Worm (Caenorhabditis elegans): ENCODE data around the gene sgt-1.

Gene sgt-1

ce11 chrII:4941541-4942206 lies 38.1 kb upstream of the sgt-1 start, which contains the start of gene ZK546.19:
ZK546.19 (plus strand) TSS chrII:4941726.
- TF ChIP-seq nhr-28 (tag; optimal IDR thresholded peaks at IDR 0.05) (no peak), bed-3 (GFP tag; optimal IDR thresholded peaks at IDR 0.05) (no peak), ces-1 (GFP tag; optimal IDR thresholded peaks at IDR 0.05) (peak; percentile 30), nhr-237 (tag; optimal IDR thresholded peaks at IDR 0.05) (no peak), tbx-8 (GFP tag; optimal IDR thresholded peaks at IDR 0.05) (no peak), ceh-83 (GFP tag; optimal IDR thresholded peaks at IDR 0.05) (no peak), elt-1 (tag; optimal IDR thresholded peaks at IDR 0.05; ENCODE audit: borderline replicate concordance, insufficient read depth) (peak; percentile 98), mab-5 (tag; optimal IDR thresholded peaks at IDR 0.05) (no peak)

- no peak for TF ChIP-seq nhr-237 (tag; optimal IDR thresholded peaks at IDR 0.05)
- no peak for TF ChIP-seq hlh-1 (tag; optimal IDR thresholded peaks at IDR 0.05)
- TF ChIP-seq unc-39 (tag; optimal IDR thresholded peaks at IDR 0.05), result no peak
- TF ChIP-seq pha-4 (tag; optimal IDR thresholded peaks at IDR 0.05), result no peak
- TF ChIP-seq nhr-2 (tag; optimal IDR thresholded peaks at IDR 0.05), result no peak
- TF ChIP-seq drap-1 (GFP tag; optimal IDR thresholded peaks at IDR 0.05), result no peak
- no peak for TF ChIP-seq ceh-39 (tag; optimal IDR thresholded peaks at IDR 0.05)
Observed at ce11 chrII:4941050-4941449, 37.5 kb upstream of the sgt-1 start, which contains the start of gene cblc-1. cblc-1 (minus strand) TSS chrII:4941150.

- TF ChIP-seq nhr-28 (tag; optimal IDR thresholded peaks at IDR 0.05) (no peak), elt-3 (tag; optimal IDR thresholded peaks at IDR 0.05) (no peak), lin-13 (tag; optimal IDR thresholded peaks at IDR 0.05) (no peak), ham-2 (GFP tag; optimal IDR thresholded peaks at IDR 0.05) (no peak), ceh-43 (GFP tag; optimal IDR thresholded peaks at IDR 0.05) (no peak), lsy-2 (tag; optimal IDR thresholded peaks at IDR 0.05) (no peak), pha-4 (tag; optimal IDR thresholded peaks at IDR 0.05) (no peak), cnd-1 (tag; optimal IDR thresholded peaks at IDR 0.05) (no peak), blmp-1 (tag; optimal IDR thresholded peaks at IDR 0.05) (no peak), unc-120 (tag; optimal IDR thresholded peaks at IDR 0.05; ENCODE audit: poor library complexity, severe bottlenecking) (no peak), mls-2 (tag; optimal IDR thresholded peaks at IDR 0.05) (no peak), lin-32 (GFP tag; optimal IDR thresholded peaks at IDR 0.05) (no peak), unc-39 (tag; optimal IDR thresholded peaks at IDR 0.05) (no peak)
Observed at ce11 chrII:4937743-4938142, 34.1 kb upstream of the sgt-1 start, which contains the start of gene ZK546.4. ZK546.4 (plus strand) TSS chrII:4938043.

ce11 chrII:4935518-4935917 lies 31.9 kb upstream of the sgt-1 start, which contains the start of gene ZK546.5:
ZK546.5 (plus strand) TSS chrII:4935818.
- no peak for TF ChIP-seq flh-1 (GFP tag; optimal IDR thresholded peaks at IDR 0.05)
- no peak for TF ChIP-seq mls-2 (tag; optimal IDR thresholded peaks at IDR 0.05)
- TF ChIP-seq unc-39 (tag; optimal IDR thresholded peaks at IDR 0.05), result no peak
- no peak for TF ChIP-seq cnd-1 (tag; optimal IDR thresholded peaks at IDR 0.05)
- no peak for TF ChIP-seq mab-5 (tag; optimal IDR thresholded peaks at IDR 0.05)
- TF ChIP-seq lin-32 (GFP tag; optimal IDR thresholded peaks at IDR 0.05), result no peak
- no peak for TF ChIP-seq sptf-1 (tag; optimal IDR thresholded peaks at IDR 0.05)
- no peak for TF ChIP-seq mep-1 (tag; optimal IDR thresholded peaks at IDR 0.05)
- TF ChIP-seq ceh-43 (GFP tag; optimal IDR thresholded peaks at IDR 0.05), result no peak
- TF ChIP-seq ceh-39 (tag; optimal IDR thresholded peaks at IDR 0.05), result peak; percentile 39
- peak; percentile 71 for TF ChIP-seq ces-1 (GFP tag; optimal IDR thresholded peaks at IDR 0.05)
- no peak for TF ChIP-seq zip-8 (tag; optimal IDR thresholded peaks at IDR 0.05)
- no peak for TF ChIP-seq nhr-28 (tag; optimal IDR thresholded peaks at IDR 0.05)

- TF ChIP-seq nhr-237 (tag; optimal IDR thresholded peaks at IDR 0.05) (no peak), drap-1 (GFP tag; optimal IDR thresholded peaks at IDR 0.05) (no peak), elt-3 (tag; optimal IDR thresholded peaks at IDR 0.05) (no peak), elt-1 (tag; optimal IDR thresholded peaks at IDR 0.05; ENCODE audit: borderline replicate concordance, insufficient read depth) (no peak), lin-13 (tag; optimal IDR thresholded peaks at IDR 0.05) (no peak), ces-1 (GFP tag; optimal IDR thresholded peaks at IDR 0.05) (no peak), nhr-12 (tag; optimal IDR thresholded peaks at IDR 0.05) (no peak), bed-3 (GFP tag; optimal IDR thresholded peaks at IDR 0.05) (no peak), mep-1 (tag; optimal IDR thresholded peaks at IDR 0.05) (no peak), sem-2 (GFP tag; optimal IDR thresholded peaks at IDR 0.05) (no peak), nhr-76 (tag; optimal IDR thresholded peaks at IDR 0.05) (no peak)
Observed at ce11 chrII:4934954-4935353, 31.4 kb upstream of the sgt-1 start, which contains the start of gene gst-30. gst-30 (minus strand) TSS chrII:4935054.
